Worm (Caenorhabditis elegans) whole organism, L3 larva: Measurements from ENCODE around the gene bath-37.

Experiments used
- R02D3.7 ChIP-seq: fragments of 150-350 bp; optimal IDR thresholded peaks from 2 replicates; lab custom pipeline; 2014; ENCODE audit warnings: missing biosample characterization, missing genetic modification characterization
- ZK546.5 ChIP-seq: sonication (generic microtip); optimal IDR thresholded peaks from 2 replicates; lab custom pipeline; 2017; ENCODE audit warnings: missing biosample characterization, missing genetic modification characterization
- ama-1 ChIP-seq: fragments of 150-350 bp; optimal IDR thresholded peaks from 2 replicates; lab custom pipeline; 2018
- ceh-28 ChIP-seq: fragments of 150-350 bp; optimal IDR thresholded peaks from 2 replicates; lab custom pipeline; 2014; ENCODE audit warnings: missing biosample characterization, missing genetic modification reagents, missing genetic modification characterization
- fkh-10 ChIP-seq: sonication (generic microtip); optimal IDR thresholded peaks from 2 replicates; lab custom pipeline; 2017; ENCODE audit warnings: missing biosample characterization, missing genetic modification reagents, missing genetic modification characterization
- fos-1 ChIP-seq: fragments of 150-350 bp; optimal IDR thresholded peaks from 2 replicates; lab custom pipeline; 2014; ENCODE audit warnings: missing biosample characterization, missing genetic modification characterization
- nhr-12 ChIP-seq: fragments of 150-350 bp; optimal IDR thresholded peaks from 2 replicates; lab custom pipeline; 2014; ENCODE audit warnings: missing biosample characterization, missing genetic modification characterization
- nhr-23 ChIP-seq: fragments of 150-350 bp; optimal IDR thresholded peaks from 2 replicates; lab custom pipeline; 2014; ENCODE audit warnings: missing biosample characterization, missing genetic modification reagents, missing genetic modification characterization
- nhr-25 ChIP-seq: sonication (generic microtip); optimal IDR thresholded peaks from 2 replicates; lab custom pipeline; 2017; ENCODE audit warnings: missing biosample characterization, missing genetic modification characterization
- nhr-67 ChIP-seq: fragments of 150-350 bp; optimal IDR thresholded peaks from 2 replicates; lab custom pipeline; 2014; ENCODE audit warnings: missing biosample characterization, missing genetic modification characterization
- nhr-77 ChIP-seq: fragments of 150-350 bp; optimal IDR thresholded peaks from 2 replicates; lab custom pipeline; 2014; ENCODE audit warnings: missing biosample characterization, missing genetic modification characterization
- snpc-4 ChIP-seq: fragments of 150-350 bp; optimal IDR thresholded peaks from 2 replicates; lab custom pipeline; 2014; ENCODE audit warnings: missing biosample characterization, missing genetic modification characterization
- unc-62 ChIP-seq: fragments of 150-350 bp; sonication (generic microtip); optimal IDR thresholded peaks from 4 replicates; lab custom pipeline; 2014; ENCODE audit warnings: missing biosample characterization, missing genetic modification reagents, missing genetic modification characterization
- zag-1 ChIP-seq: fragments of 150-350 bp; optimal IDR thresholded peaks from 2 replicates; lab custom pipeline; 2014; ENCODE audit warnings: missing biosample characterization, missing genetic modification characterization

ce11 chrIV:12033985-12034384 is 34.7 kb upstream of the bath-37 start, which contains the start of gene sqst-1:
- TF ChIP-seq nhr-25 (tag; lab: Kevin White, UChicago) (no peak), unc-62 (GFP tag; lab: Kevin White, UChicago) (no peak), ceh-28 (tag; lab: Kevin White, UChicago) (no peak), nhr-12 (tag; lab: Kevin White, UChicago) (no peak), nhr-67 (tag; lab: Kevin White, UChicago) (no peak), R02D3.7 (tag; lab: Kevin White, UChicago) (no peak), fkh-10 (GFP tag; lab: Kevin White, UChicago) (no peak), zag-1 (tag; lab: Kevin White, UChicago) (no peak), snpc-4 (tag; lab: Kevin White, UChicago) (no peak), nhr-23 (no peak), nhr-77 (tag; lab: Kevin White, UChicago) (no peak), ama-1 (lab: Kevin White, UChicago) (peak; percentile 84), fos-1 (tag; lab: Kevin White, UChicago) (no peak), ZK546.5 (tag; lab: Kevin White, UChicago) (no peak)
